Worm (Caenorhabditis elegans) whole organism, young adult: ENCODE results near the gene Y102A11A.1.

Experiments
- B0019.2 ChIP-seq: fragments of 200-800 bp; sonication (Bioruptor generic); conservative IDR thresholded peaks from 2 replicates; pipeline ENCODE4 v1.3.6; 2022; ENCODE audit warnings: missing genetic modification reagents, missing genetic modification characterization, missing compliant biosample characterization
- C17E4.6 ChIP-seq: fragments of 200-800 bp; sonication (Bioruptor generic); IDR thresholded peaks from 2 replicates; pipeline ENCODE4 v1.3.6; 2022; ENCODE audit warnings: missing genetic modification reagents, missing genetic modification characterization, missing compliant biosample characterization
- D2030.7 ChIP-seq: fragments of 200-800 bp; sonication (Bioruptor generic); IDR thresholded peaks from 2 replicates; pipeline ENCODE4 v1.3.6; 2022; ENCODE audit warnings: missing genetic modification reagents, missing genetic modification characterization, missing compliant biosample characterization
- F23B12.7 ChIP-seq: sonication (generic microtip); optimal IDR thresholded peaks from 2 replicates; lab custom pipeline; 2017; ENCODE audit warnings: missing genetic modification characterization, mild to moderate bottlenecking, missing compliant biosample characterization, antibody characterized with exemption, moderate library complexity; ENCODE audit not compliant: insufficient read depth
- F33H1.4 ChIP-seq: fragments of 200-800 bp; sonication (Bioruptor generic); IDR thresholded peaks from 2 replicates; pipeline ENCODE4 v1.3.6; 2022; ENCODE audit warnings: missing genetic modification reagents, missing genetic modification characterization, missing compliant biosample characterization
- F39B2.1 ChIP-seq: fragments of 200-800 bp; sonication (Bioruptor generic); IDR thresholded peaks from 2 replicates; pipeline ENCODE4 v1.3.6; 2022; ENCODE audit warnings: missing genetic modification reagents, missing genetic modification characterization, missing compliant biosample characterization
- F57A8.1 ChIP-seq: fragments of 200-800 bp; sonication (Bioruptor generic); optimal IDR thresholded peaks from 2 replicates; lab custom pipeline; 2018; ENCODE audit warnings: mild to moderate bottlenecking, missing genetic modification characterization, moderate library complexity, missing compliant biosample characterization
- Y53G8AR.9 ChIP-seq: fragments of 200-800 bp; sonication (Bioruptor generic); conservative IDR thresholded peaks from 2 replicates; pipeline ENCODE4 v1.3.6; 2022; ENCODE audit warnings: missing genetic modification reagents, missing genetic modification characterization, missing compliant biosample characterization
- Y95B8A.8 ChIP-seq: fragments of 200-800 bp; sonication (Bioruptor generic); IDR thresholded peaks from 2 replicates; pipeline ENCODE4 v1.3.6; 2022; ENCODE audit warnings: missing genetic modification reagents, missing genetic modification characterization, missing compliant biosample characterization
- aptf-2 ChIP-seq: fragments of 200-800 bp; sonication (Bioruptor generic); conservative IDR thresholded peaks from 2 replicates; pipeline ENCODE4 v1.3.6; 2022; ENCODE audit warnings: missing genetic modification reagents, missing genetic modification characterization, missing compliant biosample characterization
- atf-7 ChIP-seq: sonication (generic microtip); optimal IDR thresholded peaks from 2 replicates; lab custom pipeline; 2017; ENCODE audit warnings: mild to moderate bottlenecking, missing genetic modification characterization, missing compliant biosample characterization
- attf-5 ChIP-seq: fragments of 200-800 bp; sonication (Bioruptor generic); optimal IDR thresholded peaks from 2 replicates; lab custom pipeline; 2018; ENCODE audit warnings: mild to moderate bottlenecking, missing genetic modification characterization, missing compliant biosample characterization
- attf-6 ChIP-seq: fragments of 200-800 bp; sonication (Bioruptor generic); IDR thresholded peaks from 2 replicates; pipeline ENCODE4 v1.3.6; 2022; ENCODE audit warnings: missing genetic modification reagents, missing genetic modification characterization, missing compliant biosample characterization
- bed-1 ChIP-seq: fragments of 200-800 bp; sonication (Bioruptor generic); IDR thresholded peaks from 2 replicates; pipeline ENCODE4 v1.3.6; 2022; ENCODE audit warnings: missing genetic modification reagents, missing genetic modification characterization, missing compliant biosample characterization
- cebp-2 ChIP-seq: fragments of 200-800 bp; sonication (Bioruptor generic); IDR thresholded peaks from 2 replicates; pipeline ENCODE4 v1.3.6; 2022; ENCODE audit warnings: missing genetic modification characterization, missing compliant biosample characterization
- ceh-100 ChIP-seq: fragments of 200-800 bp; sonication (Bioruptor generic); IDR thresholded peaks from 2 replicates; pipeline ENCODE4 v1.3.6; 2022; ENCODE audit warnings: missing genetic modification reagents, missing genetic modification characterization, missing compliant biosample characterization
- ceh-27 ChIP-seq: fragments of 200-800 bp; sonication (Bioruptor generic); optimal IDR thresholded peaks from 2 replicates; lab custom pipeline; 2018; ENCODE audit warnings: mild to moderate bottlenecking, missing genetic modification characterization, moderate library complexity, missing compliant biosample characterization
- ceh-40 ChIP-seq: fragments of 200-800 bp; sonication (Bioruptor generic); IDR thresholded peaks from 2 replicates; pipeline ENCODE4 v1.3.6; 2022; ENCODE audit warnings: missing genetic modification characterization, missing compliant biosample characterization
- ceh-79 ChIP-seq: sonication (generic microtip); optimal IDR thresholded peaks from 2 replicates; lab custom pipeline; 2017; ENCODE audit warnings: mild to moderate bottlenecking, missing genetic modification characterization, missing compliant biosample characterization
- ceh-91 ChIP-seq: fragments of 200-800 bp; sonication (Bioruptor generic); IDR thresholded peaks from 2 replicates; pipeline ENCODE4 v1.3.6; 2022; ENCODE audit warnings: missing genetic modification reagents, missing genetic modification characterization, missing compliant biosample characterization
- die-1 ChIP-seq: sonication (generic microtip); optimal IDR thresholded peaks from 2 replicates; lab custom pipeline; 2016; ENCODE audit warnings: missing genotype, mild to moderate bottlenecking, missing genetic modification characterization, missing compliant biosample characterization
- dpff-1 ChIP-seq: sonication (generic microtip); optimal IDR thresholded peaks from 2 replicates; lab custom pipeline; 2017; ENCODE audit warnings: mild to moderate bottlenecking, missing genetic modification characterization, missing compliant biosample characterization
- dpl-1 ChIP-seq: fragments of 150-350 bp; optimal IDR thresholded peaks from 2 replicates; lab custom pipeline; 2014; ENCODE audit warnings: missing biosample characterization, missing genetic modification reagents, missing genetic modification characterization
- efl-1 ChIP-seq: fragments of 150-350 bp; optimal IDR thresholded peaks from 2 replicates; lab custom pipeline; 2014; ENCODE audit warnings: missing biosample characterization, missing genetic modification reagents, missing genetic modification characterization
- egl-44 ChIP-seq: fragments of 200-800 bp; sonication (Bioruptor generic); IDR thresholded peaks from 2 replicates; pipeline ENCODE4 v1.3.6; 2022; ENCODE audit warnings: missing genetic modification reagents, missing genetic modification characterization, missing compliant biosample characterization
- ekl-4 ChIP-seq: fragments of 200-800 bp; sonication (Bioruptor generic); IDR thresholded peaks from 2 replicates; pipeline ENCODE4 v1.3.6; 2022; ENCODE audit warnings: missing genetic modification reagents, missing genetic modification characterization, missing compliant biosample characterization
- ets-4 ChIP-seq: fragments of 200-800 bp; sonication (Bioruptor generic); optimal IDR thresholded peaks from 2 replicates; lab custom pipeline; 2018; ENCODE audit warnings: mild to moderate bottlenecking, missing genetic modification characterization, missing compliant biosample characterization
- let-526 ChIP-seq: fragments of 200-800 bp; sonication (Bioruptor generic); IDR thresholded peaks from 2 replicates; pipeline ENCODE4 v1.3.6; 2022; ENCODE audit warnings: missing genetic modification reagents, missing genetic modification characterization, missing compliant biosample characterization
- let-607 ChIP-seq, 2 experiments: fragments of 200-800 bp in 1 of 2; sonication (Bioruptor generic) in 1 of 2; sonication (generic microtip) in 1 of 2; optimal IDR thresholded peaks; 2 replicates each; lab custom pipeline; 2016 to 2018; ENCODE audit warnings: mild to moderate bottlenecking in 2 of 2, missing compliant biosample characterization in 2 of 2, missing genetic modification characterization in 2 of 2, moderate library complexity in 2 of 2, missing genotype in 1 of 2
- lir-1 ChIP-seq: fragments of 200-800 bp; sonication (Bioruptor generic); conservative IDR thresholded peaks from 2 replicates; pipeline ENCODE4 v1.3.6; 2022; ENCODE audit warnings: missing genetic modification reagents, missing genetic modification characterization, missing compliant biosample characterization
- lsl-1 ChIP-seq: fragments of 200-800 bp; sonication (Bioruptor generic); optimal IDR thresholded peaks from 2 replicates; lab custom pipeline; 2018; ENCODE audit warnings: mild to moderate bottlenecking, missing genetic modification characterization, moderate library complexity, missing compliant biosample characterization
- madf-6 ChIP-seq: fragments of 200-800 bp; sonication (Bioruptor generic); IDR thresholded peaks from 2 replicates; pipeline ENCODE4 v1.3.6; 2022; ENCODE audit warnings: missing genetic modification reagents, missing genetic modification characterization, missing compliant biosample characterization
- nfyb-1 ChIP-seq: fragments of 200-800 bp; sonication (Bioruptor generic); IDR thresholded peaks from 2 replicates; pipeline ENCODE4 v1.3.6; 2022; ENCODE audit warnings: missing genetic modification reagents, missing genetic modification characterization, missing compliant biosample characterization
- nhr-120 ChIP-seq: fragments of 200-800 bp; sonication (Bioruptor generic); IDR thresholded peaks from 2 replicates; pipeline ENCODE4 v1.3.6; 2022; ENCODE audit warnings: missing genetic modification characterization, missing compliant biosample characterization
- nhr-179 ChIP-seq: sonication (generic microtip); optimal IDR thresholded peaks from 2 replicates; lab custom pipeline; 2016; ENCODE audit warnings: mild to moderate bottlenecking, missing genetic modification characterization, missing compliant biosample characterization
- nhr-80 ChIP-seq: sonication (generic microtip); optimal IDR thresholded peaks from 2 replicates; lab custom pipeline; 2016; ENCODE audit warnings: missing genetic modification characterization, missing compliant biosample characterization
- rec-8 ChIP-seq, 2 experiments: sonication (generic microtip); optimal IDR thresholded peaks; 2 replicates each; lab custom pipeline; 2016; ENCODE audit warnings: mild to moderate bottlenecking in 2 of 2, missing genetic modification characterization in 2 of 2, missing genetic modification reagents in 2 of 2, missing genotype in 2 of 2, missing biosample characterization in 1 of 2, missing compliant biosample characterization in 1 of 2, moderate library complexity in 1 of 2
- repo-1 ChIP-seq: sonication (generic microtip); optimal IDR thresholded peaks from 2 replicates; lab custom pipeline; 2017; ENCODE audit warnings: mild to moderate bottlenecking, missing genetic modification characterization, missing compliant biosample characterization
- tbx-9 ChIP-seq: sonication (generic microtip); optimal IDR thresholded peaks from 2 replicates; lab custom pipeline; 2016; ENCODE audit warnings: borderline replicate concordance, missing genetic modification characterization, inconsistent platforms, missing compliant biosample characterization
- tlf-1 ChIP-seq: fragments of 200-800 bp; sonication (Bioruptor generic); optimal IDR thresholded peaks from 2 replicates; lab custom pipeline; 2018; ENCODE audit warnings: mild to moderate bottlenecking, missing genetic modification characterization, missing compliant biosample characterization
- ztf-18 ChIP-seq: sonication (generic microtip); optimal IDR thresholded peaks from 2 replicates; lab custom pipeline; 2016; ENCODE audit warnings: missing genotype, mild to moderate bottlenecking, missing genetic modification characterization, missing compliant biosample characterization
- ztf-6 ChIP-seq: fragments of 200-800 bp; sonication (Bioruptor generic); IDR thresholded peaks from 2 replicates; pipeline ENCODE4 v1.3.6; 2022; ENCODE audit warnings: missing genetic modification reagents, missing genetic modification characterization, missing compliant biosample characterization

The Y102A11A.1 gene

DNA sequence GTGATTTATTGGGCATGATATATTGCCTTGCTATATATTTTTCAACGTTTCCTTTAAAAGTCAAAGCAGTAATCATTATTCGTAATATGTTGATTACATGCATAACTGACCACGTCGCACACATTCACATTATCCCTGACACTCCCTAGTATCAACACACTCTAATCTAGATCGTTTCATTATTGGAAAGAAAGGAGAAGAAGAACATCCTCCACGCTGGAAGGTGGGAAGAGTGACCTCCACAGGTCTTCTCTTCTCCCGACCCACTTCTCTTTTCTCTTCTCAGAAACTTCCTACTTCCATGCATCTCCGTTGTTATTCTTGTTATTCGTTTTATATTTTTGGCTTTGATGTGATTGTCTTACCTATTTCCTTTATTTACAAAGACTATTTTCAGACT is 22.4 kb downstream of the Y102A11A.1 start, which contains the start of gene txdc-12.2:
Gene txdc-12.2, plus strand, starts transcription at position 396 of the 400 bp plus-strand sequence.
- TF ChIP-seq tbx-9 (tag; lab: Kevin White, UChicago) (no peak), lsl-1 (no peak), ceh-40 (GFP tag; lab: Robert Waterston, UW) (no peak), bed-1 (GFP tag; lab: Robert Waterston, UW) (no peak), die-1 (tag; lab: Kevin White, UChicago) (no peak)

- TF ChIP-seq efl-1 (GFP tag; lab: Kevin White, UChicago) (no peak), ceh-91 (GFP tag; lab: Robert Waterston, UW) (no peak), cebp-2 (GFP tag; lab: Robert Waterston, UW) (no peak), ceh-27 (GFP tag; lab: Kevin White, UChicago) (no peak), ztf-6 (GFP tag; lab: Robert Waterston, UW) (no peak), let-526 (no peak), Y95B8A.8 (GFP tag; lab: Robert Waterston, UW) (no peak), D2030.7 (GFP tag; lab: Robert Waterston, UW) (no peak), rec-8 (tag; optimal IDR thresholded peaks at IDR 0.05; lab: Kevin White, UChicago) (no peak), nhr-120 (GFP tag; lab: Robert Waterston, UW) (no peak), attf-5 (GFP tag; lab: Kevin White, UChicago) (no peak), ekl-4 (GFP tag; lab: Robert Waterston, UW) (no peak), egl-44 (no peak), ceh-100 (no peak), bed-1 (GFP tag; lab: Robert Waterston, UW) (no peak), C17E4.6 (GFP tag; lab: Robert Waterston, UW) (no peak), F33H1.4 (GFP tag; lab: Robert Waterston, UW) (no peak), dpff-1 (tag; lab: Kevin White, UChicago) (no peak), let-607 (tag; optimal IDR thresholded peaks at IDR 0.05; lab: Kevin White, UChicago) (no peak)
These were observed 23.5 kb downstream of the Y102A11A.1 start for ce11 chrX:2075169-2075568.

- no peak for TF ChIP-seq ets-4 (GFP tag; lab: Kevin White, UChicago)
- TF ChIP-seq nhr-179 (tag; lab: Kevin White, UChicago) = no peak
- no peak for TF ChIP-seq F23B12.7 (tag; lab: Kevin White, UChicago)
- TF ChIP-seq dpl-1 (GFP tag; lab: Kevin White, UChicago) = no peak
- no peak for TF ChIP-seq aptf-2
- no peak for TF ChIP-seq nfyb-1 (GFP tag; lab: Robert Waterston, UW)
- no peak for TF ChIP-seq ceh-91 (GFP tag; lab: Robert Waterston, UW)
- TF ChIP-seq madf-6 = no peak
- TF ChIP-seq D2030.7 (GFP tag; lab: Robert Waterston, UW) = no peak
- TF ChIP-seq tlf-1 (GFP tag; lab: Kevin White, UChicago) = no peak
These were observed 27.2 kb downstream of the Y102A11A.1 start for ce11 chrX:2078822-2079221.

DNA sequence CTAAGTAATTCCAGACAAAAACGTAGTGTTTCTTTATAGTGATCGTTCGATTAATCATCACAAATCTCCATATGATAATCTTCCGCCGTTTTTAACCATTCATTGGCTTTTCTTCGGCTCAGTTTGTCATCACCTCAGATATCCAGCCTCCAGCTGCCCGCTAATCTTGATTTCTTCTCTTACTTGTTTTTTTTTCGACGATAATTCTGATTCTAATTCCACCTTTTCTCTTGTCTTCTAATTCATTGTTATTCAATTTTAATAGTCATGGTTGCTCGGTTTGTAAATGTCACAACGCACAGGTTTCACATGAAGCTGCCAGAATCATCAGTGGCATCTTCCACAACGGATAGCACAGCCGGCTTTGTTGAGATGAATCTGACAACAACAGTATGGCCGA is 27.9 kb downstream of the Y102A11A.1 start, which contains the start of gene F49H12.4:
Gene F49H12.4, plus strand, starts transcription at position 301 of the 400 bp plus-strand sequence.
- TF ChIP-seq F33H1.4 (GFP tag; lab: Robert Waterston, UW) = no peak
- TF ChIP-seq aptf-2 = no peak
- TF ChIP-seq atf-7 (tag; lab: Kevin White, UChicago) = no peak
- no peak for TF ChIP-seq rec-8 (tag; optimal IDR thresholded peaks at IDR 0.05; lab: Kevin White, UChicago)
- no peak for TF ChIP-seq B0019.2 (GFP tag; lab: Robert Waterston, UW)
- TF ChIP-seq nhr-80 (tag; lab: Kevin White, UChicago) = no peak
- TF ChIP-seq F57A8.1 (GFP tag; lab: Kevin White, UChicago) = no peak
- TF ChIP-seq F39B2.1 (GFP tag; lab: Robert Waterston, UW) = no peak
- no peak for TF ChIP-seq repo-1
- no peak for TF ChIP-seq Y53G8AR.9 (GFP tag; lab: Robert Waterston, UW)
- no peak for TF ChIP-seq lir-1 (GFP tag; lab: Robert Waterston, UW)
- no peak for TF ChIP-seq ztf-18
- TF ChIP-seq let-526 = no peak
- no peak for TF ChIP-seq ets-4 (GFP tag; lab: Kevin White, UChicago)
- no peak for TF ChIP-seq ceh-79 (tag; lab: Kevin White, UChicago)
- TF ChIP-seq attf-6 (GFP tag; lab: Robert Waterston, UW) = no peak
